Fruit fly (Drosophila melanogaster): ENCODE data around the gene bip1.
A peak's percentile ranks its signal among the peaks of the same experiment; 100 is the strongest.

bip1 gene

dm6 chr3L:8096106-8096558 lies 37.6 kb upstream of the bip1 start (continued):
- peak; percentile 86 for TF ChIP-seq wor (GFP tag; IDR thresholded peaks at IDR 0.05)
- TF ChIP-seq CG17568 (GFP tag; optimal IDR thresholded peaks at IDR 0.05) = peak; percentile 89
- TF ChIP-seq E2f1 (GFP tag; IDR thresholded peaks at IDR 0.05) = peak; percentile 91
- no peak for TF ChIP-seq chinmo (GFP tag; IDR thresholded peaks at IDR 0.05; ENCODE audit: partially characterized antibody)
- TF ChIP-seq danr (GFP tag; IDR thresholded peaks at IDR 0.05) = peak; percentile 89
- peak; percentile 77 for TF ChIP-seq onecut (GFP tag; IDR thresholded peaks at IDR 0.05)
- TF ChIP-seq emc (GFP tag; optimal IDR thresholded peaks at IDR 0.05) = peak; percentile 72
- peak; percentile 90 for TF ChIP-seq Fer2 (tag; optimal IDR thresholded peaks at IDR 0.05)
- TF ChIP-seq pfk (GFP tag; optimal IDR thresholded peaks at IDR 0.05) = no peak
- TF ChIP-seq CG13894 (tag; optimal IDR thresholded peaks at IDR 0.05) = peak; percentile 97
- peak; percentile 12 for TF ChIP-seq Hmx (GFP tag; optimal IDR thresholded peaks at IDR 0.05)
- TF ChIP-seq Side (GFP tag; optimal IDR thresholded peaks at IDR 0.05) = peak; percentile 92
- TF ChIP-seq CG9727 (GFP tag; optimal IDR thresholded peaks at IDR 0.05) = peak; percentile 94
- TF ChIP-seq Eip74EF (GFP tag; optimal IDR thresholded peaks at IDR 0.05) = peak in 1 of 2 experiments; percentile 83
- TF ChIP-seq gro (GFP tag; optimal IDR thresholded peaks at IDR 0.05) = peak; percentile 94
- TF ChIP-seq wek (GFP tag; optimal IDR thresholded peaks at IDR 0.05) = peak; percentile 19
- TF ChIP-seq Ravus (GFP tag; IDR thresholded peaks at IDR 0.05) = peak; percentile 87
- TF ChIP-seq CG3065 (GFP tag; optimal IDR thresholded peaks at IDR 0.05) = peak; percentile 82
- peak; percentile 87 for TF ChIP-seq CG43689 (GFP tag; IDR thresholded peaks at IDR 0.05)
- peak; percentile 55 for TF ChIP-seq dm (GFP tag; optimal IDR thresholded peaks at IDR 0.05)
- peak; percentile 89 for TF ChIP-seq vfl (GFP tag; optimal IDR thresholded peaks at IDR 0.05)
- no peak for TF ChIP-seq tna (GFP tag; IDR thresholded peaks at IDR 0.05; ENCODE audit: partially characterized antibody)
- peak; percentile 65 for TF ChIP-seq nerfin-1 (tag; optimal IDR thresholded peaks at IDR 0.05)
- peak; percentile 72 for TF ChIP-seq pum (GFP tag; optimal IDR thresholded peaks at IDR 0.05)
- TF ChIP-seq Awh (GFP tag; IDR thresholded peaks at IDR 0.05) = peak; percentile 79
- peak; percentile 92 for TF ChIP-seq NFAT (GFP tag; IDR thresholded peaks at IDR 0.05)
- peak; percentile 78 for TF ChIP-seq CG4617 (GFP tag; optimal IDR thresholded peaks at IDR 0.05; ENCODE audit: borderline replicate concordance)
- no peak for TF ChIP-seq CG42726 (GFP tag; IDR thresholded peaks at IDR 0.05; ENCODE audit: partially characterized antibody)
- TF ChIP-seq CG11696 (GFP tag; IDR thresholded peaks at IDR 0.05) = peak; percentile 83
- peak; percentile 90 for TF ChIP-seq cas (GFP tag; IDR thresholded peaks at IDR 0.05)

dm6 chr3L:8094652-8095129 lies 36.2 kb upstream of the bip1 start:
- TF ChIP-seq hth (optimal IDR thresholded peaks at IDR 0.05) = no peak
- peak; percentile 34 for TF ChIP-seq CG6854 (GFP tag; optimal IDR thresholded peaks at IDR 0.05)
- TF ChIP-seq pho (GFP tag; optimal IDR thresholded peaks at IDR 0.05) = no peak
- TF ChIP-seq CG10959 (GFP tag; IDR thresholded peaks at IDR 0.05) = no peak
- no peak for TF ChIP-seq CG11723 (GFP tag; optimal IDR thresholded peaks at IDR 0.05)
- TF ChIP-seq CG7786 (GFP tag; optimal IDR thresholded peaks at IDR 0.05) = no peak
- TF ChIP-seq da (GFP tag; optimal IDR thresholded peaks at IDR 0.05) = no peak
- peak; percentile 19 for TF ChIP-seq CG13775 (GFP tag; optimal IDR thresholded peaks at IDR 0.05)
- TF ChIP-seq Eip74EF (GFP tag; optimal IDR thresholded peaks at IDR 0.05) = peak in 1 of 2 experiments; percentile 1
- no peak for TF ChIP-seq Antp (GFP tag; optimal IDR thresholded peaks at IDR 0.05)
- TF ChIP-seq CG2202 (tag; optimal IDR thresholded peaks at IDR 0.05) = no peak
- no peak for TF ChIP-seq CG6254 (GFP tag; optimal IDR thresholded peaks at IDR 0.05)
- no peak for TF ChIP-seq CG16863 (GFP tag; optimal IDR thresholded peaks at IDR 0.05)
- TF ChIP-seq CkIIα-i1 (GFP tag; IDR thresholded peaks at IDR 0.05) = no peak
- no peak for TF ChIP-seq mirr (GFP tag; optimal IDR thresholded peaks at IDR 0.05)
- no peak for TF ChIP-seq CG12744 (GFP tag; optimal IDR thresholded peaks at IDR 0.05)
- TF ChIP-seq CG15514 (GFP tag; optimal IDR thresholded peaks at IDR 0.05) = peak; percentile 12
- peak; percentile 16 for TF ChIP-seq Hr3 (GFP tag; optimal IDR thresholded peaks at IDR 0.05)
- TF ChIP-seq CG3065 (GFP tag; optimal IDR thresholded peaks at IDR 0.05) = no peak
- TF ChIP-seq oc (tag; optimal IDR thresholded peaks at IDR 0.05) = no peak
- TF ChIP-seq zen (tag; optimal IDR thresholded peaks at IDR 0.05) = no peak
- TF ChIP-seq Med (GFP tag) = peak; percentile 80
- peak; percentile 60 for TF ChIP-seq CG17385 (GFP tag; optimal IDR thresholded peaks at IDR 0.05)
